Worm (Caenorhabditis elegans) whole organism, late embryonic: Measurements from ENCODE around the gene C25D7.15.

Experiments
- T23F11.4 ChIP-seq: fragments of 200-800 bp; sonication (Bioruptor generic); optimal IDR thresholded peaks from 2 replicates; lab custom pipeline; 2018; ENCODE audit warnings: mild to moderate bottlenecking, missing genetic modification characterization, missing compliant biosample characterization
- ama-1 ChIP-seq: fragments of 150-350 bp; optimal IDR thresholded peaks from 2 replicates; lab custom pipeline; 2014
- ceh-14 ChIP-seq: sonication (generic microtip); optimal IDR thresholded peaks from 2 replicates; lab custom pipeline; 2016; ENCODE audit warnings: missing genotype, missing genetic modification characterization, missing compliant biosample characterization
- ceh-30 ChIP-seq: fragments of 150-350 bp; optimal IDR thresholded peaks from 2 replicates; lab custom pipeline; 2014; ENCODE audit warnings: missing biosample characterization, missing genetic modification characterization
- ceh-9 ChIP-seq: sonication (generic microtip); optimal IDR thresholded peaks from 2 replicates; lab custom pipeline; 2016; ENCODE audit warnings: mild to moderate bottlenecking, missing genetic modification characterization, inconsistent platforms, missing compliant biosample characterization
- che-1 ChIP-seq: sonication (generic microtip); optimal IDR thresholded peaks from 2 replicates; lab custom pipeline; 2016; ENCODE audit warnings: mild to moderate bottlenecking, missing genetic modification characterization, missing compliant biosample characterization
- gmeb-2 ChIP-seq: sonication (generic microtip); optimal IDR thresholded peaks from 2 replicates; lab custom pipeline; 2016; ENCODE audit warnings: missing genetic modification characterization, inconsistent platforms, missing compliant biosample characterization
- lim-6 ChIP-seq: sonication (generic microtip); optimal IDR thresholded peaks from 2 replicates; lab custom pipeline; 2016; ENCODE audit warnings: missing genetic modification characterization, missing compliant biosample characterization
- nfya-1 ChIP-seq: sonication (generic microtip); optimal IDR thresholded peaks from 2 replicates; lab custom pipeline; 2017; ENCODE audit warnings: missing genetic modification characterization, mild to moderate bottlenecking, missing compliant biosample characterization, antibody characterized with exemption, moderate library complexity
- odd-2 ChIP-seq: sonication (generic microtip); optimal IDR thresholded peaks from 2 replicates; lab custom pipeline; 2017; ENCODE audit warnings: antibody characterized with exemption, mild to moderate bottlenecking, missing genetic modification characterization, missing compliant biosample characterization
- pha-4 ChIP-seq: fragments of 150-350 bp; optimal IDR thresholded peaks from 2 replicates; lab custom pipeline; 2018; ENCODE audit warnings: missing biosample characterization, missing genetic modification reagents, missing genetic modification characterization
- pqm-1 ChIP-seq: sonication (generic microtip); optimal IDR thresholded peaks from 2 replicates; lab custom pipeline; 2016; ENCODE audit warnings: missing genetic modification characterization, missing compliant biosample characterization
- pros-1 ChIP-seq: fragments of 150-350 bp; optimal IDR thresholded peaks from 2 replicates; lab custom pipeline; 2014; ENCODE audit warnings: missing biosample characterization, missing genetic modification reagents, missing genetic modification characterization
- sox-4 ChIP-seq: sonication (generic microtip); optimal IDR thresholded peaks from 2 replicates; lab custom pipeline; 2017; ENCODE audit warnings: mild to moderate bottlenecking, missing genetic modification characterization, inconsistent platforms, missing compliant biosample characterization

DNA sequence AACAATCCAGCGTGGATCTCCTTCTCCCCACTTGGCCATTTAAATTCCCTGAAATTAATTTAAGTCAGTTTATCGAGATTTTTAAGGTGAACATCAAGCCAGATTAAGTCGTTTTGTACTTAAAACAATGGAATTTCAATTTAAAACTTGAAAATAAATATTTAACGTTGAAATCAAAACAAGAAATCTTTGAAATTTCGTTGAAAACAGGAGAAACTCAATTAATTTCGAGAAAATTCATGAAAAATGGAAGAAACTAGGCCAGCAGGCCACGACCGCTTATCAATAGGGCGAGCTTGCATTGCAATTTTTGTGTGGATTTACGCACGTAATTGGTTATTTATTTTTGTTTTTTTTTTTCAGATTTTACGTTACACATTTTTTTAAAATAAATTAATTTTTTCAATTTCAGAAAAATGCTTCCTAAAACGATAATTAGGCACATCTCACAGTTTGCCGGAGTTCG lies 25.8 kb downstream of the C25D7.15 start, which contains the start of the genes ahsa-1 and C01G10.7:
- TF ChIP-seq ama-1 (lab: Kevin White, UChicago) (no peak), T23F11.4 (GFP tag; lab: Kevin White, UChicago) (no peak), nfya-1 (tag; lab: Kevin White, UChicago) (peak; percentile 83), pqm-1 (peak; percentile 93), ceh-9 (tag; lab: Kevin White, UChicago) (no peak), pha-4 (tag; lab: Kevin White, UChicago) (no peak), lim-6 (tag; lab: Kevin White, UChicago) (peak; percentile 89), ceh-14 (tag; lab: Kevin White, UChicago) (peak; percentile 94), ceh-30 (tag; lab: Kevin White, UChicago) (peak; percentile 67), pros-1 (tag; lab: Kevin White, UChicago) (no peak), che-1 (tag; lab: Kevin White, UChicago) (no peak), sox-4 (tag; lab: Kevin White, UChicago) (no peak), gmeb-2 (tag; lab: Kevin White, UChicago) (peak; percentile 15), odd-2 (tag; lab: Kevin White, UChicago) (no peak)
